Fruit fly (Drosophila melanogaster) whole organism, wandering third instar larva: ENCODE results near the gene Rab26.

ENCODE experiments used
- CG9705 ChIP-seq: fragments of 200-800 bp; sonication (Bioruptor generic); optimal IDR thresholded peaks from 2 replicates; lab custom pipeline; 2018; ENCODE audit warnings: missing biosample characterization, mild to moderate bottlenecking, missing genetic modification characterization
- CrebA ChIP-seq: fragments of 200-800 bp; sonication (Bioruptor generic); optimal IDR thresholded peaks from 2 replicates; lab custom pipeline; 2016; ENCODE audit warnings: missing biosample characterization, mild to moderate bottlenecking, missing genetic modification characterization, borderline replicate concordance
- Dfd ChIP-seq: fragments of >200 bp; optimal IDR thresholded peaks from 2 replicates; lab custom pipeline; 2017; ENCODE audit warnings: missing biosample characterization, missing genetic modification characterization
- Dif ChIP-seq: fragments of 200-275, 200-300 bp; sonication (Bioruptor generic); optimal IDR thresholded peaks from 2 replicates; lab custom pipeline; 2018; ENCODE audit warnings: missing biosample characterization, missing genetic modification characterization; ENCODE audit not compliant: partially characterized antibody
- HLH106 ChIP-seq: fragments of 200-800 bp; optimal IDR thresholded peaks from 3 replicates; lab custom pipeline; 2019; ENCODE audit warnings: missing biosample characterization, mild to moderate bottlenecking, missing genetic modification characterization, moderate library complexity
- Hnf4 ChIP-seq: fragments of 200-800 bp; sonication (Bioruptor generic); optimal IDR thresholded peaks from 2 replicates; lab custom pipeline; 2016; ENCODE audit warnings: missing biosample characterization, mild to moderate bottlenecking, missing genetic modification characterization
- Jra ChIP-seq: sonication (Bioruptor generic); optimal IDR thresholded peaks from 2 replicates; lab custom pipeline; 2016; ENCODE audit warnings: missing biosample characterization, missing genetic modification characterization
- Mio ChIP-seq: sonication (Bioruptor generic); optimal IDR thresholded peaks from 2 replicates; lab custom pipeline; 2016; ENCODE audit warnings: missing biosample characterization, missing genetic modification characterization
- Myc ChIP-seq: fragments of >200 bp; optimal IDR thresholded peaks from 2 replicates; lab custom pipeline; 2017
- N ChIP-seq: fragments of >200 bp; optimal IDR thresholded peaks from 2 replicates; lab custom pipeline; 2018; ENCODE audit warnings: missing biosample characterization, missing external identifiers, missing genetic modification characterization
- OdsH ChIP-seq: fragments of 200-800 bp; sonication (Bioruptor generic); optimal IDR thresholded peaks from 2 replicates; lab custom pipeline; 2016; ENCODE audit warnings: missing biosample characterization, mild to moderate bottlenecking, missing genetic modification characterization
- Rel ChIP-seq, 2 experiments: fragments of 200-800 bp; sonication (Bioruptor generic) in 1 of 2; optimal IDR thresholded peaks; 2 replicates in 1 of 2; 3 replicates in 1 of 2; lab custom pipeline; 2016 to 2019; ENCODE audit warnings: mild to moderate bottlenecking in 2 of 2, missing biosample characterization in 2 of 2, missing genetic modification characterization in 2 of 2, moderate library complexity in 1 of 2
- Sp1 ChIP-seq: fragments of 200-800 bp; sonication (Bioruptor generic); optimal IDR thresholded peaks from 3 replicates; lab custom pipeline; 2019; ENCODE audit warnings: missing biosample characterization, mild to moderate bottlenecking, missing genetic modification characterization, moderate library complexity
- Vsx2 ChIP-seq: fragments of 200-300, 225-300 bp; sonication (Bioruptor generic); optimal IDR thresholded peaks from 2 replicates; lab custom pipeline; 2018; ENCODE audit warnings: missing biosample characterization, missing genetic modification characterization; ENCODE audit not compliant: partially characterized antibody
- br ChIP-seq: fragments of 200-800 bp; sonication (Bioruptor generic); optimal IDR thresholded peaks from 2 replicates; lab custom pipeline; 2016; ENCODE audit warnings: missing biosample characterization, missing genetic modification characterization
- dl ChIP-seq, 2 experiments: fragments of 175-275, 200-275 bp in 1 of 2; fragments of 200-275 bp in 1 of 2; sonication (Bioruptor generic); optimal IDR thresholded peaks; lab custom pipeline; 2018; ENCODE audit warnings: mild to moderate bottlenecking in 2 of 2, missing biosample characterization in 2 of 2, missing genetic modification characterization in 2 of 2, moderate library complexity in 2 of 2; ENCODE audit not compliant: partially characterized antibody in 2 of 2, insufficient read depth in 1 of 2
- dmrt93B ChIP-seq: fragments of 200-800 bp; sonication (Bioruptor generic); optimal IDR thresholded peaks from 2 replicates; lab custom pipeline; 2018; ENCODE audit warnings: missing biosample characterization, mild to moderate bottlenecking, missing genetic modification characterization
- dsf ChIP-seq: sonication (Bioruptor generic); optimal IDR thresholded peaks from 2 replicates; lab custom pipeline; 2016; ENCODE audit warnings: missing biosample characterization, missing genetic modification characterization, borderline replicate concordance
- ey ChIP-seq: fragments of 200-800 bp; sonication (Bioruptor generic); optimal IDR thresholded peaks from 2 replicates; lab custom pipeline; 2016; ENCODE audit warnings: missing biosample characterization, missing genetic modification characterization
- foxo ChIP-seq, 2 experiments: fragments of 200-800 bp; sonication (Bioruptor generic); optimal IDR thresholded peaks; 2 replicates in 1 of 2; 3 replicates in 1 of 2; lab custom pipeline; 2016 to 2017; ENCODE audit warnings: missing biosample characterization in 2 of 2, missing genetic modification characterization in 2 of 2
- h ChIP-seq: fragments of 200-800 bp; sonication (Bioruptor generic); optimal IDR thresholded peaks from 3 replicates; lab custom pipeline; 2016; ENCODE audit warnings: missing biosample characterization, mild to moderate bottlenecking, missing genetic modification characterization
- jim ChIP-seq: fragments of 175-275, 200-325 bp; sonication (Bioruptor generic); optimal IDR thresholded peaks from 2 replicates; lab custom pipeline; 2016; ENCODE audit warnings: missing biosample characterization, mild to moderate bottlenecking, missing genetic modification characterization
- psq ChIP-seq: fragments of 200-800 bp; sonication (Bioruptor generic); optimal IDR thresholded peaks from 3 replicates; lab custom pipeline; 2017; ENCODE audit warnings: missing biosample characterization, mild to moderate bottlenecking, missing genetic modification characterization, moderate library complexity
- rgr ChIP-seq: fragments of 200-800 bp; sonication (Bioruptor generic); optimal IDR thresholded peaks from 3 replicates; lab custom pipeline; 2016; ENCODE audit warnings: missing biosample characterization, mild to moderate bottlenecking, missing genetic modification characterization
- sv ChIP-seq: fragments of 200-800 bp; sonication (Bioruptor generic); optimal IDR thresholded peaks from 3 replicates; lab custom pipeline; 2016; ENCODE audit warnings: missing biosample characterization, missing genetic modification characterization
- tai ChIP-seq: sonication (Bioruptor generic); optimal IDR thresholded peaks from 2 replicates; lab custom pipeline; 2016; ENCODE audit warnings: missing biosample characterization, missing genetic modification characterization
- woc ChIP-seq: sonication (Bioruptor generic); optimal IDR thresholded peaks from 2 replicates; lab custom pipeline; 2016; ENCODE audit warnings: missing biosample characterization, mild to moderate bottlenecking, missing genetic modification characterization

Rab26 gene

DNA sequence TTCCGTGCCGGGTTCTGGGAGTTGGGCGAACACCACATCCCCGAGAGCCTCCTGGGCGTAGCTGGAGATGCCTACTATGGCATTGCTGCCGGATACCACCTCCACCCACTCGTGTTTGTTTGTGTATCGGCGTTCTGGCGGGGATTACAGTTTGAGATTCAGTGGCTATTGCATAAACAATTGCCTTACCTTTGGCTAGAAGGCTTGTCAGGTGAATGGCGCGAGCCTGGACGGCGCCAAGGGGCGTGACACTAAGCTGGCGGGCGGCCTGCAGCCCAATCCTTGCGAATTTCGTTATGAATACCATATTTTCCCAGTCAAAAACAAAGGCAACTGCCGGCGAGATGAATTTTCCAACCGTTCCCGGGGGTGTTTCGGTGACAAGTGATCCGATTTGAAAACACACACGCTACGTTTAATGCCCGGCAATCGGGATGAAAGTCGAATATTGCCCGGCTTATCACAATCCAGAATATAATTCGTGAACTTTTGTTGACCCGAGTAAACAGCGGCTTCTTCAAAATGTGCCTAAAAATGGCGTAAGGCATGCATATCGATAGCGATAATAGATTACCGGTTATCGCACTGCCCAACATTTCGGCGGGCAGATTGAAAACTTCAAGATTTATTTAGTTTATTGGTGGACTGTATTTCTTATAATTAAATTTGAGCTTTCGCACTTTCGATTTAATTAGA lies 37.4 kb upstream of the Rab26 start, which contains the start of gene ppl:
Gene ppl, minus strand, starts transcription at position 511 of the 696 bp plus-strand sequence.
- TF ChIP-seq N (GFP tag; lab: Kevin White, UChicago) (no peak), dsf (GFP tag; lab: Kevin White, UChicago) (no peak), CG9705 (no peak), CrebA (no peak), Sp1 (GFP tag; lab: Kevin White, UChicago) (peak; percentile 7), HLH106 (no peak), OdsH (GFP tag; lab: Kevin White, UChicago) (no peak), dl (GFP tag; optimal IDR thresholded peaks at IDR 0.05; lab: Kevin White, UChicago; ENCODE audit: insufficient read depth in 1 of 2, partially characterized antibody in 2 of 2) (no peak), jim (GFP tag; lab: Kevin White, UChicago) (no peak), Hnf4 (GFP tag; lab: Kevin White, UChicago) (peak; percentile 36), Myc (lab: Kevin White, UChicago) (peak; percentile 25), Jra (GFP tag; lab: Kevin White, UChicago) (no peak), rgr (GFP tag; lab: Kevin White, UChicago) (no peak), tai (GFP tag; lab: Kevin White, UChicago) (no peak), h (GFP tag; lab: Kevin White, UChicago) (peak; percentile 27), Dfd (GFP tag; lab: Kevin White, UChicago) (no peak), ey (GFP tag; lab: Kevin White, UChicago) (no peak), Rel (GFP tag; optimal IDR thresholded peaks at IDR 0.05; lab: Kevin White, UChicago) (no peak), Rel (tag; optimal IDR thresholded peaks at IDR 0.05; lab: Kevin White, UChicago) (peak; percentile 47), sv (no peak), psq (GFP tag; lab: Kevin White, UChicago) (no peak), foxo (GFP tag; optimal IDR thresholded peaks at IDR 0.05; lab: Kevin White, UChicago) (peak in 1 of 2 experiments; percentile 10)

DNA sequence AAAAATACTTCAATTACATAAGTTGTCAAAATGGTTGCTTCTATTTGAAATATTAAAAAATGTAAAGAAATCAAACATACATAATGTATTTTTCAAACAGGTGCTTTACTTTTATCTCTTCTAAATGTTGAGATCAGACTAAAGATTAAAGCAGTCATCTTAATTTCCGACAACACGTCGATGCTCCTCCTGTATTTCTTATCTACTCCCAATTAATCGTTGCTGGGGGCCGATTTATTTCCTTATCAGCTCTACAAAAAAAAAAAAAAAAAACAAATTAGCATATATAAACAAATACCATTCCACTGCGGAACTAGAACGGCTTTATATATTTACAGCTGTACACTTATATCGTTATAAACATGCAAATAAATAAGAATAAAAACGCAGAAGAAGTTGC lies 36.9 kb upstream of the Rab26 start:
- TF ChIP-seq woc (GFP tag; lab: Kevin White, UChicago) (peak; percentile 19), psq (GFP tag; lab: Kevin White, UChicago) (no peak)

DNA sequence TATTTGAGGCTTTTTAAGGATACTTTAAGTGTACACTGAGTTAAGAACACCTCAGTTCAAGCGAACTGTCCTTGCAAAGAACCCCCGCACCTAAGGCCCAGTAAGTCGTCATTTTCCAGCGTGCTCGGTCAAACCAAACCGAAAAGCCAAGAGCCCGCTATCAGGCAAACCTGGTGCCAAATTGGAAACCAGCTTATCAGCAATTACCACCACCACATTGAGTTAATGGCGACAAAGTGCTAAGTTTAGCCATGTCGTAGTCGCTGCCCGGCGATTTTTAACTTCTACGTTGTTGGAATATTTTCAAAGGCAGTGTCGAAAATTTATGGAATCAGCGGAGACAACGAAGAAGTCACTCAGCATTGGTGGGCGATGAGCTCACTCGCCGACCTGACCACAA lies 35.8 kb upstream of the Rab26 start:
- TF ChIP-seq rgr (GFP tag; lab: Kevin White, UChicago) = no peak
- TF ChIP-seq Rel (GFP tag; optimal IDR thresholded peaks at IDR 0.05; lab: Kevin White, UChicago) = no peak
- peak; percentile 22 for TF ChIP-seq Rel (tag; optimal IDR thresholded peaks at IDR 0.05; lab: Kevin White, UChicago)

DNA sequence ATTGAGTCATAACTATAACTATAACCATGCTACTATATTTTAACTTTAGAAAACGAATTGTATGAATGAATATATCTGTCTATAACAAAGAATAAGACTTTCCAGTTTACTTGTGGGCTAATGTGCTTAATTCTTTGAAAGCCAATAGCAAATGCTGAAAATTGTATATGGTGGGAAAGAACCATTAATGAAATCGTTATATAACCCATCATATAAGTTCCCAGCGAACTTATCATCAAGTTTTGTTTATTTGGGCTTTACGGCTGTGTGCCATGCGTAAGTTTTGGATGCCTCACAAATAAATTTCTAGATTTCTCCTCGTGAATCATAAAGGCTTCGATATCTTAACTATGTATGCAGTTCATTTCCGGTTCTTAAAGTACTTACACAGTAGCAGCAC lies 34.8 kb upstream of the Rab26 start:
- TF ChIP-seq woc (GFP tag; lab: Kevin White, UChicago) = no peak
- TF ChIP-seq N (GFP tag; lab: Kevin White, UChicago) = no peak
- no peak for TF ChIP-seq Dif (GFP tag; lab: Kevin White, UChicago)
- TF ChIP-seq foxo (GFP tag; optimal IDR thresholded peaks at IDR 0.05; lab: Kevin White, UChicago) = no peak
- TF ChIP-seq Rel (GFP tag; optimal IDR thresholded peaks at IDR 0.05; lab: Kevin White, UChicago) = no peak
- peak; percentile 33 for TF ChIP-seq Rel (tag; optimal IDR thresholded peaks at IDR 0.05; lab: Kevin White, UChicago)
- TF ChIP-seq jim (GFP tag; lab: Kevin White, UChicago) = no peak

DNA sequence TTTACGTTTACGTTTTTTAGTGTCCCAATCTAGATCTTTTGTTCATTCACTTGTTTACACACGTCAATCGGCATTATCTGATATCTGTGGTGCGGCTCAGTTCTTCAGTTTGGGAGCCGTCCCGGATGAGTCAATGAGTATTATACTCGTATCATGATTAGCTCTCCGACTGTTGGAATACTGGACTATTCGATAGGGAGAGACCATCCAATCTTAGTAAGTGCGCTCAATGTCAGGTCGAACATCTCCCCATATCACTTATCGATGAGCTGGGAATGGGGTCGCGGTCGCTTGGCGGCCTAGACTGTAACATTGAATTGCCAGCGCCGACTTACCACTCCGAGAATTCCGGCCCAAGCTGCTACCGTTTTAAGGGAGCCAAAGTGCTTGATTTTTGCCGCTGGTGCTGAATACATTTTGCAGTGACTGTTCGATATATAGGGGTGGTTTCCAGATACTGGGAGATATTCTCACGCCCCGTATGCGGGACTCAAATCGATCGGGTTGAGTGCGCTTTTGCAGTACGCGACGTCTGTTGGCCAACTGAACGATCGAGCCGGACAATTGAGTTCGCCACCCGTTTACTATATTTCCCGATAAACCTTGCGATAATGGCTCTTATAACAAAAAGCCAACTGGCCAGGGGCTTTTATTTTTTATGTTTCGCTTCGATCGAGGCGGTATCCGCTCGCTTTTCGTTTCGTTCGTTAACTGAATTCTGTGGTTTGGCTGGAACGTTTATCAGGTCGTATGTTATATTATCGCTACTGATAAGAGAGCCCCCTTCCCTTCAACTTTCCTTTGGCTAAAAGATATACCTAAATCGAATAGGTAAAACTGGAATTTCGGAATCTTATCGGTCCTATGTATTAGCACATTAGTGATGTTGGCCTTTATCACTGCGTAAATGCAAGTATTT lies 33.6 kb upstream of the Rab26 start:
- no peak for TF ChIP-seq Dfd (GFP tag; lab: Kevin White, UChicago)
- TF ChIP-seq br (GFP tag; lab: Kevin White, UChicago) = no peak
- TF ChIP-seq Rel (GFP tag; optimal IDR thresholded peaks at IDR 0.05; lab: Kevin White, UChicago) = no peak
- peak; percentile 72 for TF ChIP-seq Rel (tag; optimal IDR thresholded peaks at IDR 0.05; lab: Kevin White, UChicago)
- no peak for TF ChIP-seq dmrt93B (GFP tag; lab: Kevin White, UChicago)
- TF ChIP-seq Vsx2 = no peak
- no peak for TF ChIP-seq Mio (GFP tag; lab: Kevin White, UChicago)
